Worm (Caenorhabditis elegans) whole organism, L3 larva: ENCODE results near the gene rgr-1.

Experiments used
- R02D3.7 ChIP-seq: fragments of 150-350 bp; optimal IDR thresholded peaks from 2 replicates; lab custom pipeline; 2014; ENCODE audit warnings: missing biosample characterization, missing genetic modification characterization
- aly-2 ChIP-seq: fragments of 150-350 bp; optimal IDR thresholded peaks from 2 replicates; lab custom pipeline; 2014; ENCODE audit warnings: missing biosample characterization, missing genetic modification characterization
- ama-1 ChIP-seq: fragments of 150-350 bp; optimal IDR thresholded peaks from 2 replicates; lab custom pipeline; 2018
- ceh-16 ChIP-seq: sonication (generic microtip); optimal IDR thresholded peaks from 2 replicates; lab custom pipeline; 2017; ENCODE audit warnings: missing biosample characterization, missing genetic modification characterization
- ceh-28 ChIP-seq: fragments of 150-350 bp; optimal IDR thresholded peaks from 2 replicates; lab custom pipeline; 2014; ENCODE audit warnings: missing biosample characterization, missing genetic modification reagents, missing genetic modification characterization
- ceh-82 ChIP-seq: fragments of 150-350 bp; optimal IDR thresholded peaks from 2 replicates; lab custom pipeline; 2014; ENCODE audit warnings: missing biosample characterization, missing genetic modification characterization
- ceh-9 ChIP-seq: sonication (generic microtip); optimal IDR thresholded peaks from 2 replicates; lab custom pipeline; 2018; ENCODE audit warnings: missing biosample characterization, missing genetic modification characterization
- daf-12 ChIP-seq: fragments of 150-350 bp; optimal IDR thresholded peaks from 2 replicates; lab custom pipeline; 2014; ENCODE audit warnings: missing biosample characterization, missing genetic modification reagents, missing genetic modification characterization
- egl-27 ChIP-seq: sonication (generic microtip); optimal IDR thresholded peaks from 4 replicates; lab custom pipeline; 2017; ENCODE audit warnings: missing biosample characterization, missing genetic modification reagents, missing genetic modification characterization
- egl-5 ChIP-seq: fragments of 150-350 bp; optimal IDR thresholded peaks from 2 replicates; lab custom pipeline; 2017; ENCODE audit warnings: missing biosample characterization, missing genetic modification reagents, missing genetic modification characterization, inconsistent platforms
- elt-1 ChIP-seq: fragments of 150-350 bp; optimal IDR thresholded peaks from 2 replicates; lab custom pipeline; 2014; ENCODE audit warnings: missing biosample characterization, missing genetic modification characterization
- elt-2 ChIP-seq: sonication (generic microtip); optimal IDR thresholded peaks from 2 replicates; lab custom pipeline; 2016; ENCODE audit warnings: missing genetic modification reagents, mild to moderate bottlenecking, missing genetic modification characterization, missing compliant biosample characterization
- elt-3 ChIP-seq, 3 experiments: fragments of 150-350 bp in 1 of 3; sonication (generic microtip) in 2 of 3; optimal IDR thresholded peaks; 2 replicates in 2 of 3; 4 replicates in 1 of 3; lab custom pipeline; 2014 to 2017; ENCODE audit warnings: missing biosample characterization in 3 of 3, missing genetic modification characterization in 3 of 3
- eor-1 ChIP-seq, 2 experiments: fragments of 150-350 bp; optimal IDR thresholded peaks; 2 replicates each; lab custom pipeline; 2014 to 2018; ENCODE audit warnings: missing biosample characterization in 2 of 2, missing genetic modification characterization in 2 of 2
- fkh-10 ChIP-seq: sonication (generic microtip); optimal IDR thresholded peaks from 2 replicates; lab custom pipeline; 2017; ENCODE audit warnings: missing biosample characterization, missing genetic modification reagents, missing genetic modification characterization
- fkh-2 ChIP-seq: fragments of 150-350 bp; optimal IDR thresholded peaks from 2 replicates; lab custom pipeline; 2014; ENCODE audit warnings: missing biosample characterization, missing genetic modification reagents, missing genetic modification characterization
- fos-1 ChIP-seq: fragments of 150-350 bp; optimal IDR thresholded peaks from 2 replicates; lab custom pipeline; 2014; ENCODE audit warnings: missing biosample characterization, missing genetic modification characterization
- hmg-11 ChIP-seq: sonication (generic microtip); optimal IDR thresholded peaks from 2 replicates; lab custom pipeline; 2016; ENCODE audit warnings: missing genetic modification characterization, missing compliant biosample characterization
- jun-1 ChIP-seq: fragments of 150-350 bp; optimal IDR thresholded peaks from 2 replicates; lab custom pipeline; 2014; ENCODE audit warnings: missing biosample characterization, missing genetic modification reagents, missing genetic modification characterization
- lin-15B ChIP-seq: fragments of 150-350 bp; optimal IDR thresholded peaks from 2 replicates; lab custom pipeline; 2014; ENCODE audit warnings: missing biosample characterization, missing genetic modification characterization
- lin-39 ChIP-seq: fragments of 150-350 bp; optimal IDR thresholded peaks from 2 replicates; lab custom pipeline; 2018; ENCODE audit warnings: missing biosample characterization, missing genetic modification reagents, missing genetic modification characterization
- lsy-12 ChIP-seq: sonication (generic microtip); optimal IDR thresholded peaks from 2 replicates; lab custom pipeline; 2016; ENCODE audit warnings: mild to moderate bottlenecking, missing genetic modification characterization, missing compliant biosample characterization
- mdl-1 ChIP-seq: fragments of 150-350 bp; optimal IDR thresholded peaks from 2 replicates; lab custom pipeline; 2014; ENCODE audit warnings: missing biosample characterization, missing genetic modification characterization
- mml-1 ChIP-seq: fragments of 150-350 bp; sonication (generic microtip); optimal IDR thresholded peaks from 3 replicates; lab custom pipeline; 2014; ENCODE audit warnings: missing biosample characterization, missing genetic modification characterization
- nfya-1 ChIP-seq: sonication (generic microtip); optimal IDR thresholded peaks from 2 replicates; lab custom pipeline; 2017; ENCODE audit warnings: missing genetic modification characterization, mild to moderate bottlenecking, missing compliant biosample characterization, antibody characterized with exemption, moderate library complexity; ENCODE audit not compliant: insufficient read depth
- nhr-11 ChIP-seq: fragments of 150-350 bp; optimal IDR thresholded peaks from 2 replicates; lab custom pipeline; 2014; ENCODE audit warnings: missing biosample characterization, missing genetic modification characterization
- nhr-23 ChIP-seq: fragments of 150-350 bp; optimal IDR thresholded peaks from 2 replicates; lab custom pipeline; 2014; ENCODE audit warnings: missing biosample characterization, missing genetic modification reagents, missing genetic modification characterization
- nhr-237 ChIP-seq: fragments of 150-350 bp; optimal IDR thresholded peaks from 2 replicates; lab custom pipeline; 2014; ENCODE audit warnings: missing biosample characterization, missing genetic modification characterization
- nhr-25 ChIP-seq: sonication (generic microtip); optimal IDR thresholded peaks from 2 replicates; lab custom pipeline; 2017; ENCODE audit warnings: missing biosample characterization, missing genetic modification characterization
- nhr-28 ChIP-seq: fragments of 150-350 bp; optimal IDR thresholded peaks from 2 replicates; lab custom pipeline; 2014; ENCODE audit warnings: missing biosample characterization, missing genetic modification characterization
- nhr-43 ChIP-seq: sonication (generic microtip); optimal IDR thresholded peaks from 2 replicates; lab custom pipeline; 2016; ENCODE audit warnings: mild to moderate bottlenecking, missing genetic modification characterization, missing compliant biosample characterization; ENCODE audit not compliant: poor library complexity, severe bottlenecking
- nhr-67 ChIP-seq: fragments of 150-350 bp; optimal IDR thresholded peaks from 2 replicates; lab custom pipeline; 2014; ENCODE audit warnings: missing biosample characterization, missing genetic modification characterization
- pha-4 ChIP-seq: fragments of 150-350 bp; optimal IDR thresholded peaks from 2 replicates; lab custom pipeline; 2014; ENCODE audit warnings: missing biosample characterization, missing genetic modification reagents, missing genetic modification characterization
- pqm-1 ChIP-seq: fragments of 150-350 bp; optimal IDR thresholded peaks from 2 replicates; lab custom pipeline; 2017; ENCODE audit warnings: missing biosample characterization, missing genetic modification characterization, inconsistent platforms
- sea-2 ChIP-seq: fragments of 150-350 bp; sonication (generic microtip); optimal IDR thresholded peaks from 4 replicates; lab custom pipeline; 2014; ENCODE audit warnings: missing biosample characterization, missing genetic modification reagents, missing genetic modification characterization
- skn-1 ChIP-seq: fragments of 150-350 bp; optimal IDR thresholded peaks from 2 replicates; lab custom pipeline; 2014; ENCODE audit warnings: missing biosample characterization, missing genetic modification characterization
- snpc-4 ChIP-seq: fragments of 150-350 bp; optimal IDR thresholded peaks from 2 replicates; lab custom pipeline; 2014; ENCODE audit warnings: missing biosample characterization, missing genetic modification characterization
- tbx-2 ChIP-seq: sonication (generic microtip); optimal IDR thresholded peaks from 2 replicates; lab custom pipeline; 2016; ENCODE audit warnings: mild to moderate bottlenecking, missing genetic modification characterization, missing compliant biosample characterization
- unc-39 ChIP-seq: sonication (generic microtip); optimal IDR thresholded peaks from 4 replicates; lab custom pipeline; 2017; ENCODE audit warnings: missing biosample characterization, missing genetic modification characterization
- unc-62 ChIP-seq: fragments of 150-350 bp; sonication (generic microtip); optimal IDR thresholded peaks from 4 replicates; lab custom pipeline; 2014; ENCODE audit warnings: missing biosample characterization, missing genetic modification reagents, missing genetic modification characterization
- zag-1 ChIP-seq: fragments of 150-350 bp; optimal IDR thresholded peaks from 2 replicates; lab custom pipeline; 2014; ENCODE audit warnings: missing biosample characterization, missing genetic modification characterization
- ztf-11 ChIP-seq: fragments of 150-350 bp; optimal IDR thresholded peaks from 2 replicates; lab custom pipeline; 2014; ENCODE audit warnings: missing biosample characterization, missing genetic modification characterization

rgr-1 gene

DNA sequence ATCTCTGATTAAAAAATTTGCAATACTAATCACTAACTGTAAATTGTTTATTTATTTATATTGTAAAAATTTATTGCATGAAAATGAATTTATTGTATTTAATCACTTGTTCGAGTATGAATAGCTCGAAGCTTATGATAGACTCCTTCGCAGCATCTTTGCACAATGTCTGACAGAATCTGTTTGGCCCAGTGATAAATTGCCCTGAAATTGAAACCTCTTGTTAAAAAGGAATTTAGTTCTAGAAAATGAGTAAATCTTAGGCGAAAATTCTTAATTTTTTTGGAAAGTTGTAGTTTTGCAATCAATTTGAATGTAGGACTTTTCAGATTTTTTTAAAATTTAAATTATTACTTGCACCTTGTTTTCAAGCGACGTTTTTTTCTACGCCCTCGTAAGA, 41.5 kb downstream of the rgr-1 start:
- TF ChIP-seq aly-2 (no peak), ceh-82 (tag; lab: Kevin White, UChicago) (no peak), ztf-11 (tag; lab: Kevin White, UChicago) (no peak), nfya-1 (tag; lab: Kevin White, UChicago) (no peak), ceh-28 (no peak), eor-1 (tag; optimal IDR thresholded peaks at IDR 0.05; lab: Kevin White, UChicago) (no peak)

- TF ChIP-seq lsy-12 = no peak
- no peak for TF ChIP-seq elt-2 (tag; lab: Kevin White, UChicago)
- TF ChIP-seq fos-1 (tag; lab: Kevin White, UChicago) = no peak
- TF ChIP-seq aly-2 = no peak
These were observed 45.9 kb downstream of the rgr-1 start, which contains the start of gene F54C8.1 for ce11 chrIII:9439399-9439798. TSS of gene F54C8.1 (plus strand) at chrIII:9439699.

- no peak for TF ChIP-seq elt-3 (tag; optimal IDR thresholded peaks at IDR 0.05; lab: Kevin White, UChicago)
- TF ChIP-seq ama-1 (lab: Kevin White, UChicago) = peak; percentile 4
- peak; percentile 3 for TF ChIP-seq elt-2 (tag; lab: Kevin White, UChicago)
- TF ChIP-seq nhr-43 (tag; lab: Kevin White, UChicago) = no peak
- no peak for TF ChIP-seq tbx-2
- TF ChIP-seq unc-62 (GFP tag; lab: Kevin White, UChicago) = no peak
- TF ChIP-seq zag-1 = no peak
- TF ChIP-seq ceh-9 = no peak
- TF ChIP-seq nhr-28 (tag; lab: Kevin White, UChicago) = no peak
- no peak for TF ChIP-seq daf-12 (tag; lab: Kevin White, UChicago)
- no peak for TF ChIP-seq ztf-11 (tag; lab: Kevin White, UChicago)
These were observed 47.6 kb downstream of the rgr-1 start, which contains the start of gene emb-30 for ce11 chrIII:9441133-9441532. TSS of gene emb-30 (minus strand) at chrIII:9441460.

DNA sequence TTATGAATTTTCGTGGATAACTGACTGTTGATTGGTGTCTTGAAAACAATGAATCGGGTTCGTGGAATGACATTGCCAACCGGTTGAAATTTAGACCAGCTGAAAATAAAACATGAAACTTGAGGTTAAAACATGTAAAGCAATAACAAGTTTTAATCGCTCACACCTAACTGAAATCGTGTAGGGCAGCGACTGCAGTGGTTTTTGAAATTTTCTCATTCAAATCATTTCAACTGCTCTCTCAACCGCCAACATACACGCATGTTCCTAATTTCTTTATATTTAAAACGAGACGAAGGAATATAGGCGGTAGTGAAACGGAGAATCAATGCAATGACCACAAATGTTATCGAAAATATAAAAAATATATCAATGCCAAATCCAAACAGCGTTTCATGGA, 49.3 kb downstream of the rgr-1 start:
- no peak for TF ChIP-seq nhr-28 (tag; lab: Kevin White, UChicago)
- TF ChIP-seq elt-3 (tag; optimal IDR thresholded peaks at IDR 0.05; lab: Kevin White, UChicago) = no peak
- TF ChIP-seq aly-2 = no peak
- no peak for TF ChIP-seq nhr-11
- TF ChIP-seq snpc-4 = no peak
- no peak for TF ChIP-seq nfya-1 (tag; lab: Kevin White, UChicago)
- TF ChIP-seq nhr-67 (tag; lab: Kevin White, UChicago) = no peak
- no peak for TF ChIP-seq ceh-16 (tag; lab: Kevin White, UChicago)
- no peak for TF ChIP-seq tbx-2
- no peak for TF ChIP-seq mml-1 (tag; lab: Kevin White, UChicago)
- no peak for TF ChIP-seq lin-15B
- TF ChIP-seq fkh-10 (GFP tag; lab: Kevin White, UChicago) = no peak
- no peak for TF ChIP-seq nhr-43 (tag; lab: Kevin White, UChicago)
- TF ChIP-seq ceh-82 (tag; lab: Kevin White, UChicago) = no peak
- no peak for TF ChIP-seq R02D3.7 (tag; lab: Kevin White, UChicago)

ce11 chrIII:9443417-9444027, 50.0 kb downstream of the rgr-1 start, which contains the start of gene pir-2:
TSS of gene pir-2 (minus strand) at chrIII:9443634.
- TF ChIP-seq ceh-82 (tag; lab: Kevin White, UChicago) = peak; percentile 14
- peak; percentile 40 for TF ChIP-seq pqm-1
- TF ChIP-seq lin-39 (tag; lab: Kevin White, UChicago) = peak; percentile 95
- no peak for TF ChIP-seq mml-1 (tag; lab: Kevin White, UChicago)
- peak; percentile 89 for TF ChIP-seq nhr-23 (tag; lab: Kevin White, UChicago)
- TF ChIP-seq R02D3.7 (tag; lab: Kevin White, UChicago) = peak; percentile 74
- peak; percentile 97 for TF ChIP-seq ceh-28
- peak; percentile 83 for TF ChIP-seq sea-2
- peak; percentile 92 for TF ChIP-seq pha-4 (tag; lab: Kevin White, UChicago)
- peak; percentile 25 for TF ChIP-seq elt-1 (tag; lab: Kevin White, UChicago)
- no peak for TF ChIP-seq unc-39 (tag; lab: Kevin White, UChicago)
- TF ChIP-seq ama-1 (lab: Kevin White, UChicago) = peak; percentile 86
- no peak for TF ChIP-seq daf-12 (tag; lab: Kevin White, UChicago)
- no peak for TF ChIP-seq nhr-237 (tag; lab: Kevin White, UChicago)
- peak; percentile 60 for TF ChIP-seq lsy-12
- peak; percentile 21 for TF ChIP-seq nhr-43 (tag; lab: Kevin White, UChicago)
- peak; percentile 50 for TF ChIP-seq skn-1 (tag; lab: Kevin White, UChicago)
- peak; percentile 85 for TF ChIP-seq nhr-25 (tag; lab: Kevin White, UChicago)
- TF ChIP-seq hmg-11 (tag; lab: Kevin White, UChicago) = peak; percentile 67
- TF ChIP-seq mdl-1 (tag; lab: Kevin White, UChicago) = no peak
- peak; percentile 96 for TF ChIP-seq nfya-1 (tag; lab: Kevin White, UChicago)
- TF ChIP-seq lin-15B = peak; percentile 93
- TF ChIP-seq jun-1 (tag; lab: Kevin White, UChicago) = peak; percentile 20
- TF ChIP-seq fkh-2 = no peak
- peak; percentile 11 for TF ChIP-seq fkh-10 (GFP tag; lab: Kevin White, UChicago)
- peak; percentile 11 for TF ChIP-seq zag-1
- TF ChIP-seq egl-5 (tag; lab: Kevin White, UChicago) = peak; percentile 66
- TF ChIP-seq snpc-4 = peak; percentile 79
- peak; percentile 48 for TF ChIP-seq elt-2 (tag; lab: Kevin White, UChicago)
- no peak for TF ChIP-seq egl-27 (tag; lab: Kevin White, UChicago)
- TF ChIP-seq aly-2 = no peak
- TF ChIP-seq, all 47 proteins: peak for 23
